Worm (Caenorhabditis elegans) whole organism, midembryonic: ENCODE data around the gene pqn-36.

Experiments
- T22C8.4 ChIP-seq: fragments of 200-800 bp; sonication (Bioruptor generic); IDR thresholded peaks from 2 replicates; pipeline ENCODE4 v1.3.6; 2022; ENCODE audit warnings: missing genetic modification characterization, missing compliant biosample characterization
- cog-1 ChIP-seq: sonication (generic microtip); optimal IDR thresholded peaks from 2 replicates; lab custom pipeline; 2016; ENCODE audit warnings: missing genetic modification characterization, missing compliant biosample characterization
- flt-1 ChIP-seq: fragments of 200-800 bp; sonication (Bioruptor generic); IDR thresholded peaks from 2 replicates; pipeline ENCODE4 v1.3.6; 2022; ENCODE audit warnings: missing genetic modification characterization, missing compliant biosample characterization
- klf-2 ChIP-seq: fragments of 200-800 bp; sonication (Bioruptor generic); conservative IDR thresholded peaks from 2 replicates; pipeline ENCODE4 v1.3.6; 2022; ENCODE audit warnings: missing genetic modification reagents, missing genetic modification characterization, missing compliant biosample characterization
- med-1 ChIP-seq: sonication (generic microtip); optimal IDR thresholded peaks from 2 replicates; lab custom pipeline; 2017; ENCODE audit warnings: missing genetic modification characterization, mild to moderate bottlenecking, missing compliant biosample characterization, antibody characterized with exemption, missing genetic modification reagents; ENCODE audit not compliant: insufficient read depth
- ref-1 ChIP-seq: fragments of 200-800 bp; sonication (Bioruptor generic); conservative IDR thresholded peaks from 2 replicates; pipeline ENCODE4 v1.3.6; 2022; ENCODE audit warnings: missing genetic modification reagents, missing genetic modification characterization, missing compliant biosample characterization
- tab-1 ChIP-seq: fragments of 200-800 bp; sonication (Bioruptor generic); IDR thresholded peaks from 2 replicates; pipeline ENCODE4 v1.3.6; 2022; ENCODE audit warnings: missing genetic modification characterization, missing compliant biosample characterization
- ztf-23 ChIP-seq: fragments of 200-800 bp; sonication (Bioruptor generic); IDR thresholded peaks from 2 replicates; pipeline ENCODE4 v1.3.6; 2022; ENCODE audit warnings: missing genetic modification reagents, missing genetic modification characterization, missing compliant biosample characterization
- ztf-29 ChIP-seq: fragments of 200-800 bp; sonication (Bioruptor generic); IDR thresholded peaks from 2 replicates; pipeline ENCODE4 v1.3.6; 2022; ENCODE audit warnings: missing genetic modification reagents, missing genetic modification characterization, missing compliant biosample characterization

ce11 chrX:15385807-15386349 is 29.4 kb downstream of the pqn-36 start:
- TF ChIP-seq ref-1 (GFP tag; lab: Robert Waterston, UW) (no peak), flt-1 (GFP tag; lab: Robert Waterston, UW) (no peak), cog-1 (no peak), T22C8.4 (GFP tag; lab: Robert Waterston, UW) (no peak), ztf-29 (GFP tag; lab: Robert Waterston, UW) (no peak), ztf-23 (no peak), klf-2 (no peak), tab-1 (GFP tag; lab: Robert Waterston, UW) (no peak), med-1 (no peak)
